Fruit fly (Drosophila melanogaster): ENCODE data around the gene GILT2.

GILT2 gene

DNA sequence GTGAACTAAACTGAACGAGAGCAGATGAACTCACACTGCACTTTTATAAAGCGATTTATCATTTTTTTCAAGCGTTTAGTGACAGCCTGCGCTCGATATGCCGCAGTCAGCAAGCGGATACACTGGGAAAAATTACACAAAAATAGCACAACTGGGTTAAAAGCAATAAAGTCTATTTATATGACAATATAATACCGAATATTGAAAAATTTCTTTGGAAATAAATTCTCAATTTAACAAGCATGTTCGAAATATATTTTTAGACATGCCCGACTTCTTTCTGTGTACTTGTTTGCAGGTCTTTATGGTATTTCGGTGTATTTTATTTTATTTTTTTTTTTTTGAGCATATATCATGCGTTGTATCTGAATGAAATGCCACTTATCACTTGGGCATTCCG is 35.2 kb downstream of the GILT2 start:
- TF ChIP-seq D1 (tag; optimal IDR thresholded peaks at IDR 0.05) (no peak), CG13204 (GFP tag; optimal IDR thresholded peaks at IDR 0.05) (no peak), CG8301 (tag; optimal IDR thresholded peaks at IDR 0.05) (peak; percentile 54), CG4496 (GFP tag; IDR thresholded peaks at IDR 0.05) (peak; percentile 85), Snoo (tag; optimal IDR thresholded peaks at IDR 0.05) (peak; percentile 78), CG32121 (GFP tag; IDR thresholded peaks at IDR 0.05) (no peak), CG8159 (tag; optimal IDR thresholded peaks at IDR 0.05) (peak; percentile 74), CG17806 (tag; optimal IDR thresholded peaks at IDR 0.05) (peak; percentile 61), CG10348 (GFP tag; IDR thresholded peaks at IDR 0.05) (no peak), CG9948 (tag; optimal IDR thresholded peaks at IDR 0.05) (peak; percentile 53), CG14655 (GFP tag; optimal IDR thresholded peaks at IDR 0.05) (peak; percentile 51), Pif1A (GFP tag; optimal IDR thresholded peaks at IDR 0.05) (peak; percentile 76), rn (GFP tag; IDR thresholded peaks at IDR 0.05) (0 out of 2 replicates have a peak, but pooled peaks have one; percentile 45), CG15710 (tag; optimal IDR thresholded peaks at IDR 0.05) (peak; percentile 73), EcR (GFP tag; optimal IDR thresholded peaks at IDR 0.05) (no peak), Pif1B (GFP tag; optimal IDR thresholded peaks at IDR 0.05) (peak; percentile 75), CG12605 (GFP tag; IDR thresholded peaks at IDR 0.05) (peak; percentile 64), fd96Ca (GFP tag; IDR thresholded peaks at IDR 0.05) (no peak), CG34367 (tag; optimal IDR thresholded peaks at IDR 0.05) (peak; percentile 70), gl (tag; optimal IDR thresholded peaks at IDR 0.05) (no peak), Ets98B (GFP tag; IDR thresholded peaks at IDR 0.05) (peak; percentile 36; the same call in 1 of the 2 replicates)

DNA sequence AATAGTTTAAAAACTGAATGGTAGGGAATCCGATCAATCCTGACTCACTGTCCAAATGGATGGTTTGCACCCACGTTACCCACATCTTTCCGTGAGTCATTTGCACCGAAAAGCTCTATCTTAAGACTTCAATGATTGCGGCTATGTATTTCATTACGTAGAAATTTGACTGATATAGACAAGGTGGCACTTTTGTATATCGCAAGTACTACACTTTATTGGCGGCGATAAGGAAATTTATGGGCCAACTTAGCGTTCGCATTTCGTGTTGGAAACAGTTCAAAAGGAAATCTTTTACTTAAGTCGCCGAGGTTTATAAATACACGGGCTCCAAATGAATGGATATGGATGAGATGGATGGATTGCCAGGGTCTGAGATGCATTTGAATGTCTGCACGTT is 36.2 kb downstream of the GILT2 start:
- TF ChIP-seq CG17806 (tag; optimal IDR thresholded peaks at IDR 0.05) (no peak), CG32121 (GFP tag; IDR thresholded peaks at IDR 0.05) (no peak), Snoo (tag; optimal IDR thresholded peaks at IDR 0.05) (no peak), CG8159 (tag; optimal IDR thresholded peaks at IDR 0.05) (no peak), D1 (tag; optimal IDR thresholded peaks at IDR 0.05) (no peak), EcR (GFP tag; optimal IDR thresholded peaks at IDR 0.05) (no peak), CG8301 (tag; optimal IDR thresholded peaks at IDR 0.05) (no peak), fd96Ca (GFP tag; IDR thresholded peaks at IDR 0.05) (no peak), CG15710 (tag; optimal IDR thresholded peaks at IDR 0.05) (no peak), CG14655 (GFP tag; optimal IDR thresholded peaks at IDR 0.05) (no peak), Pif1B (GFP tag; optimal IDR thresholded peaks at IDR 0.05) (no peak)

DNA sequence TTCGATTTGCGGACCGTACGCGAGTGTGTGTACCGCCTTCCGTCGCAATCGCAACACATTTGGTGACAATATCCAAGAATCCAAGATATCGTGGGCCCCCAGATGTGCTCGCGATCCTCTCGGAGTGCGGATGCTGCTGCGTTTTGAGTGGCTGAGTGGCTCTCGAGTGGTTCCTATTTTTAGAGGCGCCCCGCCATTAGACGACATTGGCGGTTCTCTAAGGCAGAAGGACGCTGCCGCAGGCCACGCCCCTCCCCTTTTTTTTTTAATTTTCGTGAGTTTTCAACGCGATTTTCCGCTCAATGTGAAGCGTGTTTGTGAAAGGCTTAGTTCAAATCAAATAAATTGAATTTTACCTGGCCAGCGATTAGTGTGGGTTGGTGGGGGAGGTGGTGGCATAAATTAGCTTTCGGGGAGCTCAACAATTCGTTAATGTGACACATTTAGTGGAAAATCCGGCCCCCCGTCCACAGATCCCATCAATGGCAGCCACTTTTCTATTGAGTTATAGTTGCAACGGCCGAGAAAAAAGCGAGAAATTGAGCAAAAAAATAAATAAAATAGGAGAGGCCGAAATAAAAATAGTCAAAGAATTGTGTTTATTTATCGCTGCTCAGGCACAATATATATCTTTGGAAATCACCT is 39.7 kb downstream of the GILT2 start, which contains the start of gene nau:
Gene nau (minus strand): TSS at position 61 of the 645 bp plus-strand sequence.
- no peak for TF ChIP-seq D1 (tag; optimal IDR thresholded peaks at IDR 0.05)
- no peak for TF ChIP-seq CG15710 (tag; optimal IDR thresholded peaks at IDR 0.05)
- no peak for TF ChIP-seq CG12605 (GFP tag; IDR thresholded peaks at IDR 0.05)
- no peak for TF ChIP-seq Pif1B (GFP tag; optimal IDR thresholded peaks at IDR 0.05)
- TF ChIP-seq CG14655 (GFP tag; optimal IDR thresholded peaks at IDR 0.05): no peak
- TF ChIP-seq CG8301 (tag; optimal IDR thresholded peaks at IDR 0.05): no peak
- no peak for TF ChIP-seq CG17806 (tag; optimal IDR thresholded peaks at IDR 0.05)

DNA sequence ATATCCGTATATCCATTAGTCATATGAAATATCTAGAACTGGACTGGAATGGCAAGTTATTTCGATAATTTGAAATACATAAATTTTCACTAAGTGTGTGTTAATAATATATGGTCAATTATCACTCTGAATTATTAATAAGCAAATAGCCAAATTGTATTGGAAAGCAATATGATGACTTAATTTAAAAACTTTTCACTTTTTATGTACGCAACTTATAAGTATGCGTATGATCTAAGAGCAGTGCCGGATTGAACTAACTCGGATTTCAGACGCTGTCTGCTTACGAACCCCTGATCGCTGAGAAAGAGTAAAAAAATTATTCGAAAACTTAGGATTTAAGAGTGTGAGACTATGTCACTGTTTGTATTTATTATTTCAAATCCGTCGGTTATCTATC is 42.8 kb downstream of the GILT2 start, which contains the start of gene CG10232:
Gene CG10232 (minus strand): TSS at position 101 of the 400 bp plus-strand sequence.
- TF ChIP-seq CG14655 (GFP tag; optimal IDR thresholded peaks at IDR 0.05) (no peak), rn (GFP tag; IDR thresholded peaks at IDR 0.05) (no peak), CG8159 (tag; optimal IDR thresholded peaks at IDR 0.05) (no peak), CG8301 (tag; optimal IDR thresholded peaks at IDR 0.05) (no peak), CG15710 (tag; optimal IDR thresholded peaks at IDR 0.05) (no peak), CG32121 (GFP tag; IDR thresholded peaks at IDR 0.05) (no peak), Snoo (tag; optimal IDR thresholded peaks at IDR 0.05) (no peak)

DNA sequence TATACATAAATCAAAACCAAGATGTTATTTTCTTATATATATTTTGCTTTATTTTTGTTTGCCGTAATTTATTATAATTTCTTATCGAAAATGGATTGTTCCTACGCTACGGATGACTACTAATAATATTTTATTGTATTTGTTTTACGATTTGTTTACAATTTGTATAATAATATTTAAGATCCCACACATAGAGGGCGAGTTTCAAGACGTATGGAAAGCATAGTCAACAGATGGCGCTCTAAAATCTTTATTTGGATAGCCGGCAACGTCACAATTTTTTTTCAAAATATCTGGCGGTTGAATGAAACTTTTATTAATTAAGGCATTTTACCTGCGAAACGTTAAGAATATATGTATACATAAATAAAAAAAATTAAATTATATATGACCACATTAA is 43.2 kb downstream of the GILT2 start:
- no peak for TF ChIP-seq EcR (GFP tag; optimal IDR thresholded peaks at IDR 0.05)
- TF ChIP-seq D1 (tag; optimal IDR thresholded peaks at IDR 0.05): peak; percentile 84

DNA sequence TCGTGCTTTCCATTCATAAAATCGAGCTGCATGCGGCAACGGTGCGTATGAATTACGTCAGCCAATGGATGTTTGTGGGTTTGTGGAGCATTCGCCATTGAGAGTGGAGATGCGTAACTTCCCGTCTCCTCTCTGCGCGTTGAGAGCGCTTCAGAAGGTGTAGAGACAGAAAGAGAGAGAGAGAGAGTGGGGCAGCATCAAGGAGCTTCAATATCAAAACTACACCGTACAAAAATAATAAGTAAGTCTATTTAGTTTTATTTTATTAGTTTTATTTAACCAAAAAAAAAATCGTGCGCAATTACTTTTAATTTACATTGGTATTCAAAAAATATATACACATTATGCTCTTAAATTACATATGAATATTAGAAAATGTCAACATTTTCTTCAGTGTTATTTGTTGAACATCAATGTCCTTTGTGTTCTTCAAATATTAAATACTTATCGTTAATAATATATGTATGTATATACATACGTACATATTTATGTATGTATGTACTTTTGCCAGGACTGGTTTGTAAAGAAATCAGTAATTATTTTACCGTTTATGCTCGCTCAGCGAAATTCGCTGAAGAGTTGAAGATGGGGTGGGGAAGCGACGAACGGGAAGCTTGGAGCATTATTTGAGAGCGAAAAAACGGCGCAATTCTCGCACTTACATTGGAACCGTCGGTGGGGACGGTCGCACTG is 44.1 kb downstream of the GILT2 start, which contains the start of gene CG10365:
Gene CG10365 (plus strand): TSS at position 652 of the 693 bp plus-strand sequence.
- TF ChIP-seq EcR (GFP tag; optimal IDR thresholded peaks at IDR 0.05) (peak; percentile 41), Snoo (tag; optimal IDR thresholded peaks at IDR 0.05) (peak; percentile 87), CG4496 (GFP tag; IDR thresholded peaks at IDR 0.05) (peak; percentile 90), fd96Ca (GFP tag; IDR thresholded peaks at IDR 0.05) (no peak), CG32121 (GFP tag; IDR thresholded peaks at IDR 0.05) (peak; percentile 88), CG34367 (tag; optimal IDR thresholded peaks at IDR 0.05) (peak; percentile 86), CG10348 (GFP tag; IDR thresholded peaks at IDR 0.05) (no peak; the same call in 1 of the 2 replicates), rn (GFP tag; IDR thresholded peaks at IDR 0.05) (peak; percentile 86), CG17806 (tag; optimal IDR thresholded peaks at IDR 0.05) (peak; percentile 94), CG14655 (GFP tag; optimal IDR thresholded peaks at IDR 0.05) (peak; percentile 89), CG9948 (tag; optimal IDR thresholded peaks at IDR 0.05) (peak; percentile 96), gl (tag; optimal IDR thresholded peaks at IDR 0.05) (peak; percentile 45), Pif1B (GFP tag; optimal IDR thresholded peaks at IDR 0.05) (peak; percentile 56), CG8159 (tag; optimal IDR thresholded peaks at IDR 0.05) (peak; percentile 97), Ets98B (GFP tag; IDR thresholded peaks at IDR 0.05) (peak; percentile 78), D1 (tag; optimal IDR thresholded peaks at IDR 0.05) (peak; percentile 96), CG13204 (GFP tag; optimal IDR thresholded peaks at IDR 0.05) (peak; percentile 55), Pif1A (GFP tag; optimal IDR thresholded peaks at IDR 0.05) (peak; percentile 70), CG8301 (tag; optimal IDR thresholded peaks at IDR 0.05) (peak; percentile 94), CG12605 (GFP tag; IDR thresholded peaks at IDR 0.05) (peak; percentile 93), CG15710 (tag; optimal IDR thresholded peaks at IDR 0.05) (peak; percentile 93)
